Fruit fly (Drosophila melanogaster) whole organism, embryonic: ENCODE measurements around the gene Srr.
A peak's percentile ranks its signal among the peaks of the same experiment; 100 is the strongest.

ENCODE experiments used
- B-H2 ChIP-seq: fragments of 200-800 bp; sonication (Bioruptor generic); optimal IDR thresholded peaks from 2 replicates; lab custom pipeline; 2018; ENCODE audit warnings: missing biosample characterization, mild to moderate bottlenecking, missing genetic modification characterization
- CG10979 ChIP-seq: fragments of 200-800 bp; sonication (Bioruptor generic); optimal IDR thresholded peaks from 2 replicates; lab custom pipeline; 2018; ENCODE audit warnings: missing biosample characterization, mild to moderate bottlenecking, missing genetic modification characterization, moderate library complexity
- CG11696 ChIP-seq: fragments of 200-800 bp; sonication (Bioruptor generic); IDR thresholded peaks from 2 replicates; pipeline ENCODE4 v1.3.6; 2022; ENCODE audit warnings: missing biosample characterization, missing genetic modification characterization
- CG12744 ChIP-seq: fragments of 200-800 bp; sonication (Bioruptor generic); optimal IDR thresholded peaks from 2 replicates; lab custom pipeline; 2016; ENCODE audit warnings: missing biosample characterization, missing genetic modification characterization
- CG1603 ChIP-seq: fragments of 200-800 bp; sonication (Bioruptor generic); optimal IDR thresholded peaks from 2 replicates; lab custom pipeline; 2019; ENCODE audit warnings: missing biosample characterization, mild to moderate bottlenecking, missing genetic modification characterization, moderate library complexity
- CG16863 ChIP-seq: fragments of 200-800 bp; sonication (Bioruptor generic); optimal IDR thresholded peaks from 3 replicates; lab custom pipeline; 2016; ENCODE audit warnings: missing biosample characterization, missing genetic modification characterization
- CG17186 ChIP-seq: fragments of 200-800 bp; sonication (Bioruptor generic); optimal IDR thresholded peaks from 3 replicates; lab custom pipeline; 2017; ENCODE audit warnings: missing biosample characterization, missing genetic modification reagents, missing genetic modification characterization
- CG17912 ChIP-seq: fragments of 200-800 bp; sonication (Bioruptor generic); optimal IDR thresholded peaks from 2 replicates; lab custom pipeline; 2018; ENCODE audit warnings: missing biosample characterization, mild to moderate bottlenecking, missing genetic modification characterization
- CG18476 ChIP-seq: fragments of 200-800 bp; sonication (Bioruptor generic); optimal IDR thresholded peaks from 2 replicates; lab custom pipeline; 2016; ENCODE audit warnings: missing biosample characterization, mild to moderate bottlenecking, missing genetic modification characterization
- CG2199 ChIP-seq: fragments of 200-800 bp; sonication (Bioruptor generic); IDR thresholded peaks from 3 replicates; pipeline ENCODE4 v1.3.6; 2022; ENCODE audit warnings: missing biosample characterization, missing genetic modification characterization
- CG31388 ChIP-seq: fragments of 200-800 bp; sonication (Bioruptor generic); optimal IDR thresholded peaks from 2 replicates; lab custom pipeline; 2016; ENCODE audit warnings: missing biosample characterization, missing genetic modification characterization
- CG3281 ChIP-seq: fragments of 200-800 bp; sonication (Bioruptor generic); optimal IDR thresholded peaks from 3 replicates; lab custom pipeline; 2017; ENCODE audit warnings: missing biosample characterization, mild to moderate bottlenecking, missing genetic modification characterization
- CG3407 ChIP-seq: fragments of 200-800 bp; sonication (Bioruptor generic); optimal IDR thresholded peaks from 2 replicates; lab custom pipeline; 2018; ENCODE audit warnings: missing biosample characterization, mild to moderate bottlenecking, missing genetic modification characterization
- CG34224 ChIP-seq: fragments of 200-800 bp; sonication (Bioruptor generic); IDR thresholded peaks from 3 replicates; pipeline ENCODE4 v1.3.6; 2022; ENCODE audit warnings: missing biosample characterization, missing genetic modification characterization; ENCODE audit not compliant: partially characterized antibody
- CG34376 ChIP-seq: fragments of 200-800 bp; sonication (Bioruptor generic); optimal IDR thresholded peaks from 2 replicates; lab custom pipeline; 2018; ENCODE audit warnings: missing biosample characterization, mild to moderate bottlenecking, missing genetic modification characterization
- CG4820 ChIP-seq: fragments of 200-800 bp; sonication (Bioruptor generic); optimal IDR thresholded peaks from 3 replicates; lab custom pipeline; 2016; ENCODE audit warnings: missing biosample characterization, missing genetic modification characterization
- CG6654 ChIP-seq: fragments of 200-800 bp; sonication (Bioruptor generic); optimal IDR thresholded peaks from 2 replicates; lab custom pipeline; 2017; ENCODE audit warnings: missing biosample characterization, mild to moderate bottlenecking, missing genetic modification characterization
- CG8924 ChIP-seq: fragments of 200-800 bp; optimal IDR thresholded peaks from 3 replicates; lab custom pipeline; 2019; ENCODE audit warnings: missing biosample characterization, mild to moderate bottlenecking, missing genetic modification characterization, moderate library complexity
- CG9727 ChIP-seq: fragments of 200-800 bp; sonication (Bioruptor generic); optimal IDR thresholded peaks from 3 replicates; lab custom pipeline; 2017; ENCODE audit warnings: missing biosample characterization, mild to moderate bottlenecking, missing genetic modification characterization
- Dref ChIP-seq: fragments of 200-800 bp; sonication (Bioruptor generic); IDR thresholded peaks from 2 replicates; pipeline ENCODE4 v1.3.6; 2022; ENCODE audit warnings: missing biosample characterization, missing genetic modification characterization
- Ets97D ChIP-seq: fragments of 200-800 bp; sonication (Bioruptor generic); optimal IDR thresholded peaks from 3 replicates; lab custom pipeline; 2016; ENCODE audit warnings: missing biosample characterization, missing genetic modification characterization
- Fer1 ChIP-seq: fragments of 200-800 bp; sonication (Bioruptor generic); optimal IDR thresholded peaks from 2 replicates; lab custom pipeline; 2017; ENCODE audit warnings: missing biosample characterization, mild to moderate bottlenecking, missing genetic modification characterization
- H15 ChIP-seq: fragments of 200-800 bp; sonication (Bioruptor generic); IDR thresholded peaks from 3 replicates; pipeline ENCODE4 v1.3.6; 2022; ENCODE audit warnings: missing biosample characterization, missing genetic modification characterization
- Hr39 ChIP-seq: fragments of >200 bp; optimal IDR thresholded peaks from 2 replicates; lab custom pipeline; 2017
- Kr ChIP-seq: fragments of 200-800 bp; sonication (Bioruptor generic); optimal IDR thresholded peaks from 2 replicates; lab custom pipeline; 2017; ENCODE audit warnings: missing biosample characterization, mild to moderate bottlenecking, missing genetic modification characterization
- Med ChIP-seq: fragments of 200-800 bp; sonication (Bioruptor generic); peaks from one replicate; lab custom pipeline; 2016; ENCODE audit warnings: missing biosample characterization, missing genetic modification characterization, mild to moderate bottlenecking, inconsistent platforms, moderate library complexity
- NC2β ChIP-seq: fragments of 200-800 bp; sonication (Bioruptor generic); optimal IDR thresholded peaks from 2 replicates; lab custom pipeline; 2016; ENCODE audit warnings: missing biosample characterization, missing genetic modification characterization
- NfI ChIP-seq: fragments of 200-800 bp; sonication (Bioruptor generic); optimal IDR thresholded peaks from 3 replicates; lab custom pipeline; 2018; ENCODE audit warnings: missing biosample characterization, mild to moderate bottlenecking, missing genetic modification characterization, moderate library complexity
- Oaz ChIP-seq: fragments of 200-800 bp; sonication (Bioruptor generic); IDR thresholded peaks from 2 replicates; pipeline ENCODE4 v1.3.6; 2022; ENCODE audit warnings: missing biosample characterization, missing genetic modification characterization
- Pdp1 ChIP-seq, 2 experiments: fragments of 200-800 bp; sonication (Bioruptor generic); optimal IDR thresholded peaks; 3 replicates each; lab custom pipeline; 2016; ENCODE audit warnings: missing biosample characterization in 2 of 2, missing genetic modification characterization in 2 of 2, mild to moderate bottlenecking in 1 of 2, moderate library complexity in 1 of 2
- Rfx ChIP-seq: fragments of 200-800 bp; sonication (Bioruptor generic); IDR thresholded peaks from 2 replicates; pipeline ENCODE4 v1.3.6; 2022; ENCODE audit warnings: missing biosample characterization, missing genetic modification characterization
- Rx ChIP-seq: fragments of 200-800 bp; sonication (Bioruptor generic); IDR thresholded peaks from 2 replicates; pipeline ENCODE4 v1.3.6; 2022; ENCODE audit warnings: missing biosample characterization, missing genetic modification characterization
- abd-A ChIP-seq: fragments of 200-800 bp; sonication (Bioruptor generic); optimal IDR thresholded peaks from 3 replicates; lab custom pipeline; 2019; ENCODE audit warnings: missing biosample characterization, mild to moderate bottlenecking, missing genetic modification characterization, moderate library complexity
- bcd ChIP-seq: fragments of 200-800 bp; sonication (Bioruptor generic); optimal IDR thresholded peaks from 2 replicates; lab custom pipeline; 2017; ENCODE audit warnings: missing biosample characterization, mild to moderate bottlenecking, missing genetic modification characterization
- br ChIP-seq: fragments of >200 bp; optimal IDR thresholded peaks from 2 replicates; lab custom pipeline; 2017
- cato ChIP-seq: fragments of 200-800 bp; sonication (Bioruptor generic); optimal IDR thresholded peaks from 2 replicates; lab custom pipeline; 2016; ENCODE audit warnings: missing biosample characterization, missing genetic modification characterization, borderline replicate concordance
- dimm ChIP-seq: fragments of 200-800 bp; sonication (Bioruptor generic); IDR thresholded peaks from 2 replicates; pipeline ENCODE4 v1.3.6; 2022; ENCODE audit warnings: missing biosample characterization, missing genetic modification characterization
- disco-r ChIP-seq: fragments of 200-800 bp; sonication (Bioruptor generic); optimal IDR thresholded peaks from 2 replicates; lab custom pipeline; 2016; ENCODE audit warnings: missing biosample characterization, missing genetic modification characterization
- dmrt99B ChIP-seq: fragments of 200-800 bp; sonication (Bioruptor generic); optimal IDR thresholded peaks from 2 replicates; lab custom pipeline; 2018; ENCODE audit warnings: missing biosample characterization, mild to moderate bottlenecking, missing genetic modification characterization, moderate library complexity
- gt ChIP-seq: fragments of 200-800 bp; sonication (Bioruptor generic); IDR thresholded peaks from 2 replicates; pipeline ENCODE4 v1.3.6; 2022; ENCODE audit warnings: missing biosample characterization, missing genetic modification characterization
- nau ChIP-seq: fragments of 200-800 bp; sonication (Bioruptor generic); optimal IDR thresholded peaks from 3 replicates; lab custom pipeline; 2017; ENCODE audit warnings: missing biosample characterization, mild to moderate bottlenecking, missing genetic modification characterization, missing genetic modification reagents
- nom ChIP-seq: fragments of 200-800 bp; sonication (Bioruptor generic); optimal IDR thresholded peaks from 2 replicates; lab custom pipeline; 2017; ENCODE audit warnings: missing biosample characterization, missing genetic modification characterization, mild to moderate bottlenecking, moderate library complexity, missing genetic modification reagents
- sens ChIP-seq: fragments of 200-800 bp; sonication (Bioruptor generic); peaks from one replicate; lab custom pipeline; 2016; ENCODE audit warnings: missing biosample characterization, missing genetic modification characterization
- sim ChIP-seq: fragments of 200-800 bp; sonication (Bioruptor generic); IDR thresholded peaks from 2 replicates; pipeline ENCODE4 v1.3.6; 2022; ENCODE audit warnings: missing biosample characterization, missing genetic modification characterization
- sna ChIP-seq: fragments of 200-800 bp; sonication (Bioruptor generic); IDR thresholded peaks from 2 replicates; pipeline ENCODE4 v1.3.6; 2022; ENCODE audit warnings: missing biosample characterization, missing genetic modification characterization; ENCODE audit not compliant: partially characterized antibody
- stc ChIP-seq: fragments of 200-800 bp; sonication (Bioruptor generic); IDR thresholded peaks from 2 replicates; pipeline ENCODE4 v1.3.6; 2022; ENCODE audit warnings: missing biosample characterization, missing genetic modification characterization
- stwl ChIP-seq: fragments of 200-800 bp; sonication (Bioruptor generic); optimal IDR thresholded peaks from 3 replicates; lab custom pipeline; 2018; ENCODE audit warnings: missing biosample characterization, mild to moderate bottlenecking, missing genetic modification characterization, moderate library complexity
- tin ChIP-seq: fragments of 200-800 bp; sonication (Bioruptor generic); optimal IDR thresholded peaks from 3 replicates; lab custom pipeline; 2016; ENCODE audit warnings: missing biosample characterization, missing genetic modification characterization
- unpg ChIP-seq: fragments of 200-800 bp; sonication (Bioruptor generic); optimal IDR thresholded peaks from 3 replicates; lab custom pipeline; 2018; ENCODE audit warnings: missing biosample characterization, mild to moderate bottlenecking, missing genetic modification characterization, moderate library complexity
- vfl ChIP-seq: fragments of 200-800 bp; sonication (Bioruptor generic); optimal IDR thresholded peaks from 2 replicates; lab custom pipeline; 2016; ENCODE audit warnings: missing biosample characterization, missing genetic modification characterization

The Srr gene

dm6 chr3R:9334592-9335518 is 30.3 kb upstream of the Srr start, which contains the start of the genes Aduk and pasi2 (continued):
- TF ChIP-seq CG34224 (GFP tag; lab: Robert Waterston, UW) (peak; percentile 76), NC2β (GFP tag; lab: Kevin White, UChicago) (no peak), CG17912 (GFP tag; lab: Kevin White, UChicago) (no peak), br (lab: Kevin White, UChicago) (no peak), gt (no peak), Ets97D (GFP tag; lab: Kevin White, UChicago) (peak; percentile 35), abd-A (tag; lab: Kevin White, UChicago) (peak; percentile 16), B-H2 (GFP tag; lab: Kevin White, UChicago) (peak; percentile 77), CG3407 (GFP tag; lab: Kevin White, UChicago) (no peak), bcd (GFP tag; lab: Kevin White, UChicago) (peak; percentile 3), CG2199 (GFP tag; lab: Robert Waterston, UW) (0 out of 3 replicates have a peak, but pooled peaks have one; percentile 8), H15 (GFP tag; lab: Robert Waterston, UW) (no peak), stwl (tag; lab: Kevin White, UChicago) (peak; percentile 31), tin (no peak), CG1603 (tag; lab: Kevin White, UChicago) (peak; percentile 76), Rx (GFP tag; lab: Robert Waterston, UW) (no peak), Dref (GFP tag; lab: Robert Waterston, UW) (peak; percentile 90), CG16863 (no peak), CG3281 (peak; percentile 52), CG8924 (tag; lab: Kevin White, UChicago) (peak; percentile 13), dimm (no peak), sna (GFP tag; lab: Robert Waterston, UW) (peak; percentile 36; the same call in 1 of the 2 replicates), vfl (GFP tag; lab: Kevin White, UChicago) (no peak), Fer1 (GFP tag; lab: Kevin White, UChicago) (no peak), CG6654 (no peak), Kr (no peak), disco-r (GFP tag; lab: Kevin White, UChicago) (no peak), sim (no peak), Oaz (GFP tag; lab: Robert Waterston, UW) (no peak), stc (GFP tag; lab: Robert Waterston, UW) (no peak), nom (GFP tag; lab: Kevin White, UChicago) (no peak), dmrt99B (tag; lab: Kevin White, UChicago) (no peak), CG12744 (GFP tag; lab: Kevin White, UChicago) (no peak), CG4820 (GFP tag; lab: Kevin White, UChicago) (no peak), unpg (GFP tag; lab: Kevin White, UChicago) (no peak), cato (GFP tag; lab: Kevin White, UChicago) (no peak), nau (GFP tag; lab: Kevin White, UChicago) (no peak), CG34376 (GFP tag; lab: Kevin White, UChicago) (peak; percentile 51), CG31388 (GFP tag; lab: Kevin White, UChicago) (no peak), CG9727 (GFP tag; lab: Kevin White, UChicago) (peak; percentile 31), Rfx (GFP tag; lab: Robert Waterston, UW) (0 out of 2 replicates have a peak, but pooled peaks have one; percentile 38), CG11696 (GFP tag; lab: Robert Waterston, UW) (no peak), sens (peak; percentile 79), Hr39 (lab: Kevin White, UChicago) (no peak), CG17186 (GFP tag; lab: Kevin White, UChicago) (peak; percentile 39), Med (peak; percentile 87), CG10979 (tag; lab: Kevin White, UChicago) (no peak), NfI (GFP tag; lab: Kevin White, UChicago) (peak; percentile 12), Pdp1 (GFP tag; optimal IDR thresholded peaks at IDR 0.05; lab: Kevin White, UChicago) (peak in 1 of 2 experiments; percentile 43), CG18476 (no peak)
